Worm (Caenorhabditis elegans) whole organism, L1 larva: ENCODE results near the gene eat-20.

Experiments
- C04F5.9 ChIP-seq: sonication (generic microtip); optimal IDR thresholded peaks from 2 replicates; lab custom pipeline; 2016; ENCODE audit warnings: missing genetic modification characterization, missing compliant biosample characterization
- C16A3.4 ChIP-seq: fragments of 150-350 bp; optimal IDR thresholded peaks from 2 replicates; lab custom pipeline; 2014; ENCODE audit warnings: missing biosample characterization, missing genetic modification characterization
- Y116A8C.19 ChIP-seq: sonication (generic microtip); optimal IDR thresholded peaks from 2 replicates; lab custom pipeline; 2016; ENCODE audit warnings: missing compliant biosample characterization, missing genetic modification characterization, borderline replicate concordance
- alr-1 ChIP-seq: fragments of 200-800 bp; sonication (Bioruptor generic); optimal IDR thresholded peaks from 2 replicates; lab custom pipeline; 2018; ENCODE audit warnings: borderline replicate concordance, mild to moderate bottlenecking, missing genetic modification characterization, missing compliant biosample characterization
- blmp-1 ChIP-seq: fragments of 150-350 bp; optimal IDR thresholded peaks from 2 replicates; lab custom pipeline; 2014; ENCODE audit warnings: missing biosample characterization, missing genetic modification characterization
- ceh-82 ChIP-seq, 3 experiments: fragments of 150-350 bp in 1 of 3; sonication (generic microtip) in 2 of 3; optimal IDR thresholded peaks; 2 replicates each; lab custom pipeline; 2014 to 2017; ENCODE audit warnings: missing biosample characterization in 3 of 3, missing genetic modification characterization in 3 of 3
- ceh-88 ChIP-seq: fragments of 200-800 bp; sonication (Bioruptor generic); IDR thresholded peaks from 2 replicates; pipeline ENCODE4 v1.3.6; 2022; ENCODE audit warnings: missing genetic modification characterization, missing compliant biosample characterization
- ces-1 ChIP-seq: fragments of 150-350 bp; optimal IDR thresholded peaks from 2 replicates; lab custom pipeline; 2014; ENCODE audit warnings: missing biosample characterization, missing genetic modification reagents, missing genetic modification characterization
- dpl-1 ChIP-seq, 3 experiments: fragments of 150-350 bp in 2 of 3; sonication (generic microtip) in 1 of 3; optimal IDR thresholded peaks; 2 replicates each; lab custom pipeline; 2014 to 2017; ENCODE audit warnings: missing biosample characterization in 3 of 3, missing genetic modification characterization in 3 of 3, missing genetic modification reagents in 3 of 3
- dsc-1 ChIP-seq: sonication (generic microtip); optimal IDR thresholded peaks from 2 replicates; lab custom pipeline; 2016; ENCODE audit warnings: mild to moderate bottlenecking, missing genetic modification characterization, missing compliant biosample characterization
- efl-1 ChIP-seq, 4 experiments: fragments of 150-350 bp; optimal IDR thresholded peaks in 3 of 4; peaks in 1 of 4; 1 replicate in 1 of 4; 2 replicates in 3 of 4; lab custom pipeline; 2014; ENCODE audit warnings: missing biosample characterization in 2 of 4, missing genetic modification characterization in 2 of 4, missing genetic modification reagents in 2 of 4
- egl-13 ChIP-seq: sonication (generic microtip); optimal IDR thresholded peaks from 2 replicates; lab custom pipeline; 2016; ENCODE audit warnings: missing genotype, missing genetic modification reagents, missing genetic modification characterization, missing compliant biosample characterization
- elt-2 ChIP-seq: sonication (generic microtip); optimal IDR thresholded peaks from 2 replicates; lab custom pipeline; 2016; ENCODE audit warnings: missing genetic modification characterization, mild to moderate bottlenecking, inconsistent platforms, missing compliant biosample characterization, missing genetic modification reagents
- elt-3 ChIP-seq, 6 experiments: fragments of 150-350 bp in 1 of 6; sonication (generic microtip); optimal IDR thresholded peaks; 2 replicates each; lab custom pipeline; 2017 to 2018; ENCODE audit warnings: missing biosample characterization in 6 of 6, missing genetic modification characterization in 6 of 6, inconsistent platforms in 1 of 6
- ets-5 ChIP-seq: fragments of 200-800 bp; sonication (Bioruptor generic); IDR thresholded peaks from 2 replicates; pipeline ENCODE4 v1.3.6; 2022; ENCODE audit warnings: missing genetic modification characterization, missing compliant biosample characterization
- fkh-10 ChIP-seq: sonication (generic microtip); optimal IDR thresholded peaks from 2 replicates; lab custom pipeline; 2017; ENCODE audit warnings: missing biosample characterization, missing genetic modification reagents, missing genetic modification characterization
- fkh-8 ChIP-seq: sonication (generic microtip); optimal IDR thresholded peaks from 2 replicates; lab custom pipeline; 2016; ENCODE audit warnings: mild to moderate bottlenecking, missing genetic modification characterization, missing compliant biosample characterization
- hlh-17 ChIP-seq: fragments of 200-800 bp; sonication (Bioruptor generic); optimal IDR thresholded peaks from 2 replicates; lab custom pipeline; 2018; ENCODE audit warnings: missing genetic modification characterization, mild to moderate bottlenecking, missing compliant biosample characterization, moderate library complexity, borderline replicate concordance
- hlh-4 ChIP-seq: sonication (generic microtip); optimal IDR thresholded peaks from 2 replicates; lab custom pipeline; 2016; ENCODE audit warnings: mild to moderate bottlenecking, missing genetic modification characterization, missing compliant biosample characterization
- irx-1 ChIP-seq: sonication (generic microtip); optimal IDR thresholded peaks from 2 replicates; lab custom pipeline; 2016; ENCODE audit warnings: missing genetic modification characterization, missing compliant biosample characterization
- jun-1 ChIP-seq: fragments of 150-350 bp; optimal IDR thresholded peaks from 2 replicates; lab custom pipeline; 2014; ENCODE audit warnings: missing biosample characterization, missing genetic modification reagents, missing genetic modification characterization
- lin-13 ChIP-seq: fragments of 150-350 bp; optimal IDR thresholded peaks from 2 replicates; lab custom pipeline; 2014; ENCODE audit warnings: missing biosample characterization, missing genetic modification reagents, missing genetic modification characterization
- lin-14 ChIP-seq: fragments of 200-800 bp; sonication (Bioruptor generic); optimal IDR thresholded peaks from 2 replicates; lab custom pipeline; 2018; ENCODE audit warnings: mild to moderate bottlenecking, missing genetic modification characterization, moderate library complexity, missing compliant biosample characterization
- lsy-2 ChIP-seq, 2 experiments: fragments of 150-350 bp; optimal IDR thresholded peaks; 2 replicates each; lab custom pipeline; 2014; ENCODE audit warnings: missing biosample characterization in 2 of 2, missing genetic modification characterization in 2 of 2
- mdl-1 ChIP-seq, 2 experiments: fragments of 150-350 bp; optimal IDR thresholded peaks; 2 replicates each; lab custom pipeline; 2014 to 2017; ENCODE audit warnings: missing biosample characterization in 2 of 2, missing genetic modification characterization in 2 of 2, inconsistent platforms in 1 of 2
- mep-1 ChIP-seq: fragments of 150-350 bp; optimal IDR thresholded peaks from 2 replicates; lab custom pipeline; 2014; ENCODE audit warnings: missing biosample characterization, missing genetic modification characterization
- nhr-11 ChIP-seq: fragments of 150-350 bp; optimal IDR thresholded peaks from 2 replicates; lab custom pipeline; 2014; ENCODE audit warnings: missing biosample characterization, missing genetic modification characterization
- nhr-20 ChIP-seq: sonication (generic microtip); optimal IDR thresholded peaks from 2 replicates; lab custom pipeline; 2016; ENCODE audit warnings: mild to moderate bottlenecking, missing genetic modification characterization, missing compliant biosample characterization
- nhr-28 ChIP-seq: fragments of 150-350 bp; optimal IDR thresholded peaks from 2 replicates; lab custom pipeline; 2014; ENCODE audit warnings: missing biosample characterization, missing genetic modification characterization
- nhr-47 ChIP-seq: sonication (generic microtip); optimal IDR thresholded peaks from 2 replicates; lab custom pipeline; 2016; ENCODE audit warnings: mild to moderate bottlenecking, missing genetic modification characterization, moderate library complexity, missing compliant biosample characterization
- nhr-71 ChIP-seq: sonication (generic microtip); optimal IDR thresholded peaks from 2 replicates; lab custom pipeline; 2016; ENCODE audit warnings: mild to moderate bottlenecking, missing genetic modification characterization, moderate library complexity, missing compliant biosample characterization
- nhr-77 ChIP-seq: fragments of 150-350 bp; optimal IDR thresholded peaks from 2 replicates; lab custom pipeline; 2014; ENCODE audit warnings: missing biosample characterization, missing genetic modification characterization
- nhr-84 ChIP-seq: sonication (generic microtip); optimal IDR thresholded peaks from 2 replicates; lab custom pipeline; 2017; ENCODE audit warnings: missing biosample characterization, missing genetic modification characterization
- nhr-90 ChIP-seq: sonication (generic microtip); optimal IDR thresholded peaks from 2 replicates; lab custom pipeline; 2016; ENCODE audit warnings: mild to moderate bottlenecking, missing genetic modification characterization, missing compliant biosample characterization; ENCODE audit not compliant: poor library complexity
- rnt-1 ChIP-seq: sonication (generic microtip); optimal IDR thresholded peaks from 2 replicates; lab custom pipeline; 2016; ENCODE audit warnings: mild to moderate bottlenecking, missing genetic modification characterization, moderate library complexity, missing compliant biosample characterization
- skn-1 ChIP-seq: fragments of 150-350 bp; optimal IDR thresholded peaks from 2 replicates; lab custom pipeline; 2014; ENCODE audit warnings: missing biosample characterization, missing genetic modification characterization
- snpc-4 ChIP-seq: fragments of 150-350 bp; optimal IDR thresholded peaks from 2 replicates; lab custom pipeline; 2014; ENCODE audit warnings: missing biosample characterization, missing genetic modification characterization
- snu-23 ChIP-seq: sonication (generic microtip); optimal IDR thresholded peaks from 2 replicates; lab custom pipeline; 2016; ENCODE audit warnings: missing genetic modification characterization, missing compliant biosample characterization
- sptf-1 ChIP-seq: fragments of 150-350 bp; optimal IDR thresholded peaks from 2 replicates; lab custom pipeline; 2014; ENCODE audit warnings: missing biosample characterization, missing genetic modification characterization
- sup-37 ChIP-seq: fragments of 200-800 bp; sonication (Bioruptor generic); optimal IDR thresholded peaks from 2 replicates; lab custom pipeline; 2018; ENCODE audit warnings: mild to moderate bottlenecking, missing genetic modification characterization, missing compliant biosample characterization
- swsn-7 ChIP-seq: sonication (generic microtip); optimal IDR thresholded peaks from 2 replicates; lab custom pipeline; 2016; ENCODE audit warnings: missing genetic modification characterization, missing compliant biosample characterization
- tbx-2 ChIP-seq: sonication (generic microtip); optimal IDR thresholded peaks from 2 replicates; lab custom pipeline; 2016; ENCODE audit warnings: missing genetic modification characterization, missing compliant biosample characterization
- unc-130 ChIP-seq: fragments of 150-350 bp; optimal IDR thresholded peaks from 2 replicates; lab custom pipeline; 2017; ENCODE audit warnings: missing biosample characterization, missing genetic modification characterization, inconsistent platforms
- unc-86 ChIP-seq: sonication (generic microtip); optimal IDR thresholded peaks from 2 replicates; lab custom pipeline; 2016; ENCODE audit warnings: missing genetic modification characterization, missing compliant biosample characterization
- unc-98 ChIP-seq: fragments of 200-800 bp; sonication (Bioruptor generic); IDR thresholded peaks from 2 replicates; pipeline ENCODE4 v1.3.6; 2022; ENCODE audit warnings: missing genetic modification characterization, missing compliant biosample characterization
- vab-15 ChIP-seq: sonication (generic microtip); optimal IDR thresholded peaks from 2 replicates; lab custom pipeline; 2017; ENCODE audit warnings: missing genotype, mild to moderate bottlenecking, missing genetic modification characterization, missing compliant biosample characterization
- zip-4 ChIP-seq: fragments of 200-800 bp; sonication (Bioruptor generic); optimal IDR thresholded peaks from 2 replicates; lab custom pipeline; 2018; ENCODE audit warnings: mild to moderate bottlenecking, missing genetic modification characterization, moderate library complexity, missing compliant biosample characterization
- ztf-4 ChIP-seq: fragments of 150-350 bp; optimal IDR thresholded peaks from 2 replicates; lab custom pipeline; 2014; ENCODE audit warnings: missing biosample characterization, missing genetic modification characterization

The eat-20 gene

DNA sequence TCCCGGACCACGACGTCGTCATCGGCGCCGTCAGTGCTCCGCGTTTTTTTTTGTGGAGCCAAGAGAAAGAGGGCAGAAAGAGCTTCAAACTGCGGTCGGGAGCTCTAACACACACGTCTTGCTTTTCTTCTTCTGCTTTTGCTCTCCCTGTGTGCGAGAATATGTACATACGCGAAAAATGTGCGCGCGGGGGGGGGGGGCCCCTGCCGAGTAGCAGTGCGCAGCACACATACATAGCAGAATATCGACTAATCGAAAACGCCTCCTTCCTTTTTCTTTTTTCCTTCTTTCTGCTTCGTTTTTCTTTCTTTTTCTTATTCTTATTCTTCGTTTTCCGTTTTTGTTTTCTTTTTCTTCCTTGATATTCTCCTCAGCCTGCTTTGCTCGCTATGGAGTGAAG is 56.8 kb downstream of the eat-20 start (continued):
- TF ChIP-seq snu-23 (GFP tag; lab: Kevin White, UChicago) (peak; percentile 24), sup-37 (GFP tag; lab: Kevin White, UChicago) (no peak), ceh-82 (tag; optimal IDR thresholded peaks at IDR 0.05; lab: Kevin White, UChicago) (peak; percentile 1 to 60 (median 2)), alr-1 (no peak), jun-1 (tag; lab: Kevin White, UChicago) (no peak), fkh-10 (GFP tag; lab: Kevin White, UChicago) (peak; percentile 22), blmp-1 (tag; lab: Kevin White, UChicago) (no peak), lin-13 (GFP tag; lab: Kevin White, UChicago) (no peak), C16A3.4 (no peak), unc-86 (peak; percentile 44), zip-4 (no peak), vab-15 (tag; lab: Kevin White, UChicago) (no peak), rnt-1 (tag; lab: Kevin White, UChicago) (no peak), swsn-7 (peak; percentile 46), nhr-11 (tag; lab: Kevin White, UChicago) (no peak), fkh-8 (tag; lab: Kevin White, UChicago) (peak; percentile 71)

DNA sequence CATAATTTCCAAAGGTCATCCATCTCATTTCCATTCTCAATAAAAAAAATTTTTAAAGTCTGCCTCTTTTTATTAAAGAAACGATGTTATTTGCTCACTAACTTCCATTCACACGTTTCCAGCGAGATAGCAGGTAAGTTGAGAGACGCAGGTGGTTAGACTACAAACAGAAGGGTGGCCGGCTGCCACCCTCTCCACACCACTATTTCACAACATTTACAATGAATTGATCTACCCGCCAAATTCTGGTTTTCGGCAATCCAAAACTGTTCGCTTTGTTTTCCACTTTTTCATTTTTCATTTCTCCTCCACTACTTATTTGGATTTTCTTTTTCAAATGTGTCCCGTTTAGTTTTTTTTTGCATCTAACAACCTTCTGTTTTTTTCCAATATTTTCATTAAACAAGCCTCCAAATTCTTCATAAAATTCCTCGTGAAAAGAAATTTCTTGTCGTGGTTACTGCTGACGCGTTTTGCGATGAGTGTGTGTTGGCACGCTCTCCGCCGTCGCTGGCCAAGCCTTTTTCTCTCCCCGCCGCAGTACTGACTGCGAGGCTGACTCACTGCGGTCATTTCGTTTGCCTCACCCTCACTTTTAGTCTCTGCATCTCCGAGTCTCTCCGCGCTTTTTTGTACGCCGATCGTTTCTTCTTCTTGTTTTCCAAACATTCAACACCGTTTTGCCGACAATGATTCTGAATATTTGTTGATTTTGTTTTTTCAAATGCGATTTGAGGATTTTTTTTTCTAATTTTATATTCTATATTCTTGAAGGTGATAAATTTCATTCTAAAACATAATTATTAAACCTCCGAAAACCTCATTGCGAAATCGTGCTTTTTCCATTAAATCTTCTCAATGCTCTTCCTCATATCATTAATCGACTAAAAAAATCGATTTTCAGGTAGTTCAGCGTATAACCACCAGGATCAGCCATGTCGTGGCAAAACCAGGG is 58.5 kb downstream of the eat-20 start, which contains the start of gene dyn-1:
Gene dyn-1 (plus strand): TSS at position 905 of the 955 bp plus-strand sequence.
- TF ChIP-seq mdl-1 (tag; optimal IDR thresholded peaks at IDR 0.05; lab: Kevin White, UChicago) (peak in 1 of 2 experiments; percentile 66), dsc-1 (tag; lab: Kevin White, UChicago) (peak; percentile 58), lsy-2 (tag; optimal IDR thresholded peaks at IDR 0.05; lab: Kevin White, UChicago) (peak; percentile 62 to 72), nhr-47 (peak; percentile 70), lin-14 (GFP tag; lab: Kevin White, UChicago) (peak; percentile 88), ets-5 (GFP tag; lab: Robert Waterston, UW) (no peak), nhr-90 (peak; percentile 81), nhr-28 (tag; lab: Kevin White, UChicago) (no peak), nhr-77 (peak; percentile 38), efl-1 (optimal IDR thresholded peaks at IDR 0.05; lab: Kevin White, UChicago) (peak; percentile 38 to 41), efl-1 (GFP tag; optimal IDR thresholded peaks at IDR 0.05 in 1 of 2; lab: Kevin White, UChicago) (peak; percentile 17 to 86), skn-1 (tag; lab: Kevin White, UChicago) (no peak), ztf-4 (tag; lab: Kevin White, UChicago) (no peak), hlh-17 (GFP tag; lab: Kevin White, UChicago) (no peak), hlh-4 (tag; lab: Kevin White, UChicago) (no peak), nhr-20 (tag; lab: Kevin White, UChicago) (peak; percentile 84), ceh-88 (no peak), dpl-1 (GFP tag; optimal IDR thresholded peaks at IDR 0.05; lab: Kevin White, UChicago) (peak; percentile 1 to 66 (median 46)), sptf-1 (tag; lab: Kevin White, UChicago) (no peak), ces-1 (no peak), unc-98 (GFP tag; lab: Robert Waterston, UW) (no peak), irx-1 (tag; lab: Kevin White, UChicago) (peak; percentile 57), elt-3 (tag; optimal IDR thresholded peaks at IDR 0.05; lab: Kevin White, UChicago) (peak in 1 of 6 experiments; percentile 35), blmp-1 (tag; lab: Kevin White, UChicago) (peak; percentile 82), tbx-2 (tag; lab: Kevin White, UChicago) (peak; percentile 69), ceh-82 (tag; optimal IDR thresholded peaks at IDR 0.05; lab: Kevin White, UChicago) (peak in 2 of 3 experiments; percentile 33 to 58), mep-1 (tag; lab: Kevin White, UChicago) (peak; percentile 71), C04F5.9 (tag; lab: Kevin White, UChicago) (peak; percentile 51), C16A3.4 (peak; percentile 73), Y116A8C.19 (tag; lab: Kevin White, UChicago) (no peak), snpc-4 (tag; lab: Kevin White, UChicago) (peak; percentile 58), egl-13 (tag; lab: Kevin White, UChicago) (no peak), rnt-1 (tag; lab: Kevin White, UChicago) (peak; percentile 70), swsn-7 (peak; percentile 70), elt-2 (tag; lab: Kevin White, UChicago) (peak; percentile 30), unc-130 (peak; percentile 45), nhr-71 (tag; lab: Kevin White, UChicago) (peak; percentile 86), nhr-84 (tag; lab: Kevin White, UChicago) (no peak)
